Worm (Caenorhabditis elegans) whole organism, young adult: ENCODE results near the gene C27D6.1.

Experiments
- B0019.2 ChIP-seq: fragments of 200-800 bp; sonication (Bioruptor generic); conservative IDR thresholded peaks from 2 replicates; pipeline ENCODE4 v1.3.6; 2022; ENCODE audit warnings: missing genetic modification reagents, missing genetic modification characterization, missing compliant biosample characterization
- B0035.1 ChIP-seq: sonication (generic microtip); optimal IDR thresholded peaks from 2 replicates; lab custom pipeline; 2016; ENCODE audit warnings: missing genetic modification characterization, mild to moderate bottlenecking, missing compliant biosample characterization, missing genotype, missing genetic modification reagents
- D2030.7 ChIP-seq: fragments of 200-800 bp; sonication (Bioruptor generic); IDR thresholded peaks from 2 replicates; pipeline ENCODE4 v1.3.6; 2022; ENCODE audit warnings: missing genetic modification reagents, missing genetic modification characterization, missing compliant biosample characterization
- F37B4.10 ChIP-seq: fragments of 200-800 bp; sonication (Bioruptor generic); IDR thresholded peaks from 2 replicates; pipeline ENCODE4 v1.3.6; 2022; ENCODE audit warnings: missing genetic modification characterization, missing compliant biosample characterization
- T07F8.4 ChIP-seq: sonication (generic microtip); optimal IDR thresholded peaks from 2 replicates; lab custom pipeline; 2016; ENCODE audit warnings: mild to moderate bottlenecking, missing genetic modification characterization, moderate library complexity, missing compliant biosample characterization
- T26A5.8 ChIP-seq: sonication (generic microtip); optimal IDR thresholded peaks from 2 replicates; lab custom pipeline; 2016; ENCODE audit warnings: missing genetic modification characterization, missing compliant biosample characterization
- Y56A3A.18 ChIP-seq: fragments of 200-800 bp; sonication (Bioruptor generic); IDR thresholded peaks from 2 replicates; pipeline ENCODE4 v1.3.6; 2022; ENCODE audit warnings: missing genetic modification reagents, missing genetic modification characterization, missing compliant biosample characterization
- Y95B8A.8 ChIP-seq: fragments of 200-800 bp; sonication (Bioruptor generic); IDR thresholded peaks from 2 replicates; pipeline ENCODE4 v1.3.6; 2022; ENCODE audit warnings: missing genetic modification reagents, missing genetic modification characterization, missing compliant biosample characterization
- attf-3 ChIP-seq: fragments of 200-800 bp; sonication (Bioruptor generic); conservative IDR thresholded peaks from 2 replicates; pipeline ENCODE4 v1.3.6; 2022; ENCODE audit warnings: missing genetic modification reagents, missing genetic modification characterization, missing compliant biosample characterization
- attf-5 ChIP-seq: fragments of 200-800 bp; sonication (Bioruptor generic); optimal IDR thresholded peaks from 2 replicates; lab custom pipeline; 2018; ENCODE audit warnings: mild to moderate bottlenecking, missing genetic modification characterization, missing compliant biosample characterization
- cebp-2 ChIP-seq: fragments of 200-800 bp; sonication (Bioruptor generic); IDR thresholded peaks from 2 replicates; pipeline ENCODE4 v1.3.6; 2022; ENCODE audit warnings: missing genetic modification characterization, missing compliant biosample characterization
- ceh-100 ChIP-seq: fragments of 200-800 bp; sonication (Bioruptor generic); IDR thresholded peaks from 2 replicates; pipeline ENCODE4 v1.3.6; 2022; ENCODE audit warnings: missing genetic modification reagents, missing genetic modification characterization, missing compliant biosample characterization
- ceh-58 ChIP-seq: fragments of 200-800 bp; sonication (Bioruptor generic); IDR thresholded peaks from 2 replicates; pipeline ENCODE4 v1.3.6; 2022; ENCODE audit warnings: missing genetic modification characterization, missing compliant biosample characterization
- die-1 ChIP-seq: sonication (generic microtip); optimal IDR thresholded peaks from 2 replicates; lab custom pipeline; 2016; ENCODE audit warnings: missing genotype, mild to moderate bottlenecking, missing genetic modification characterization, missing compliant biosample characterization
- dpl-1 ChIP-seq: fragments of 150-350 bp; optimal IDR thresholded peaks from 2 replicates; lab custom pipeline; 2014; ENCODE audit warnings: missing biosample characterization, missing genetic modification reagents, missing genetic modification characterization
- efl-1 ChIP-seq: fragments of 150-350 bp; optimal IDR thresholded peaks from 2 replicates; lab custom pipeline; 2014; ENCODE audit warnings: missing biosample characterization, missing genetic modification reagents, missing genetic modification characterization
- egl-44 ChIP-seq: fragments of 200-800 bp; sonication (Bioruptor generic); IDR thresholded peaks from 2 replicates; pipeline ENCODE4 v1.3.6; 2022; ENCODE audit warnings: missing genetic modification reagents, missing genetic modification characterization, missing compliant biosample characterization
- egrh-3 ChIP-seq: fragments of 200-800 bp; sonication (Bioruptor generic); IDR thresholded peaks from 2 replicates; pipeline ENCODE4 v1.3.6; 2022; ENCODE audit warnings: missing genetic modification reagents, missing genetic modification characterization, missing compliant biosample characterization
- ekl-4 ChIP-seq: fragments of 200-800 bp; sonication (Bioruptor generic); IDR thresholded peaks from 2 replicates; pipeline ENCODE4 v1.3.6; 2022; ENCODE audit warnings: missing genetic modification reagents, missing genetic modification characterization, missing compliant biosample characterization
- ets-4 ChIP-seq: fragments of 200-800 bp; sonication (Bioruptor generic); optimal IDR thresholded peaks from 2 replicates; lab custom pipeline; 2018; ENCODE audit warnings: mild to moderate bottlenecking, missing genetic modification characterization, missing compliant biosample characterization
- him-1 ChIP-seq: sonication (generic microtip); optimal IDR thresholded peaks from 2 replicates; lab custom pipeline; 2016; ENCODE audit warnings: missing genotype, missing genetic modification reagents, missing genetic modification characterization, missing compliant biosample characterization
- hlh-26 ChIP-seq: fragments of 200-800 bp; sonication (Bioruptor generic); conservative IDR thresholded peaks from 2 replicates; pipeline ENCODE4 v1.3.6; 2022; ENCODE audit warnings: missing genetic modification reagents, missing genetic modification characterization, missing compliant biosample characterization
- let-607 ChIP-seq, 2 experiments: fragments of 200-800 bp in 1 of 2; sonication (Bioruptor generic) in 1 of 2; sonication (generic microtip) in 1 of 2; optimal IDR thresholded peaks; 2 replicates each; lab custom pipeline; 2016 to 2018; ENCODE audit warnings: mild to moderate bottlenecking in 2 of 2, missing compliant biosample characterization in 2 of 2, missing genetic modification characterization in 2 of 2, moderate library complexity in 2 of 2, missing genotype in 1 of 2
- lin-26 ChIP-seq: fragments of 200-800 bp; sonication (Bioruptor generic); IDR thresholded peaks from 2 replicates; pipeline ENCODE4 v1.3.6; 2022; ENCODE audit warnings: missing genetic modification reagents, missing genetic modification characterization, missing compliant biosample characterization
- lin-35 ChIP-seq, 3 experiments: fragments of 150-350 bp in 2 of 3; sonication (generic microtip) in 1 of 3; optimal IDR thresholded peaks; 2 replicates each; lab custom pipeline; 2014 to 2018; ENCODE audit warnings: missing biosample characterization in 3 of 3, missing genetic modification characterization in 3 of 3, missing genetic modification reagents in 3 of 3
- lin-40 ChIP-seq: sonication (generic microtip); optimal IDR thresholded peaks from 2 replicates; lab custom pipeline; 2016; ENCODE audit warnings: missing genetic modification characterization, mild to moderate bottlenecking, missing compliant biosample characterization, missing genotype, missing genetic modification reagents
- lin-54 ChIP-seq: fragments of 200-800 bp; sonication (Bioruptor generic); optimal IDR thresholded peaks from 2 replicates; lab custom pipeline; 2018; ENCODE audit warnings: mild to moderate bottlenecking, missing genetic modification characterization, missing compliant biosample characterization
- lsl-1 ChIP-seq: fragments of 200-800 bp; sonication (Bioruptor generic); optimal IDR thresholded peaks from 2 replicates; lab custom pipeline; 2018; ENCODE audit warnings: mild to moderate bottlenecking, missing genetic modification characterization, moderate library complexity, missing compliant biosample characterization
- lsy-27 ChIP-seq: sonication (generic microtip); optimal IDR thresholded peaks from 2 replicates; lab custom pipeline; 2017; ENCODE audit warnings: missing genetic modification characterization, mild to moderate bottlenecking, missing compliant biosample characterization, antibody characterized with exemption, missing genotype, borderline replicate concordance; ENCODE audit not compliant: insufficient read depth
- mel-28 ChIP-seq: sonication (generic microtip); optimal IDR thresholded peaks from 2 replicates; lab custom pipeline; 2016; ENCODE audit warnings: borderline replicate concordance, mild to moderate bottlenecking, missing genetic modification characterization, missing compliant biosample characterization
- nhr-120 ChIP-seq: fragments of 200-800 bp; sonication (Bioruptor generic); IDR thresholded peaks from 2 replicates; pipeline ENCODE4 v1.3.6; 2022; ENCODE audit warnings: missing genetic modification characterization, missing compliant biosample characterization
- nhr-27 ChIP-seq: fragments of 200-800 bp; sonication (Bioruptor generic); optimal IDR thresholded peaks from 2 replicates; lab custom pipeline; 2018; ENCODE audit warnings: mild to moderate bottlenecking, missing genetic modification characterization, moderate library complexity, missing compliant biosample characterization
- rcor-1 ChIP-seq: fragments of 200-800 bp; sonication (Bioruptor generic); IDR thresholded peaks from 2 replicates; pipeline ENCODE4 v1.3.6; 2022; ENCODE audit warnings: missing genetic modification reagents, missing genetic modification characterization, missing compliant biosample characterization
- rpc-1 ChIP-seq, 2 experiments: fragments of 150-350 bp in 1 of 2; sonication (generic microtip) in 1 of 2; optimal IDR thresholded peaks; 2 replicates each; lab custom pipeline; 2014 to 2018; ENCODE audit warnings: missing biosample characterization in 1 of 2, missing genetic modification characterization in 1 of 2, missing genetic modification reagents in 1 of 2, missing genotype in 1 of 2
- somi-1 ChIP-seq: fragments of 200-800 bp; sonication (Bioruptor generic); optimal IDR thresholded peaks from 2 replicates; lab custom pipeline; 2018; ENCODE audit warnings: mild to moderate bottlenecking, missing genetic modification characterization, missing compliant biosample characterization
- tlf-1 ChIP-seq: fragments of 200-800 bp; sonication (Bioruptor generic); optimal IDR thresholded peaks from 2 replicates; lab custom pipeline; 2018; ENCODE audit warnings: mild to moderate bottlenecking, missing genetic modification characterization, missing compliant biosample characterization
- zfh-2 ChIP-seq: fragments of 200-800 bp; sonication (Bioruptor generic); conservative IDR thresholded peaks from 2 replicates; pipeline ENCODE4 v1.3.6; 2022; ENCODE audit warnings: missing genetic modification reagents, missing genetic modification characterization, missing compliant biosample characterization
- ztf-22 ChIP-seq: fragments of 200-800 bp; sonication (Bioruptor generic); optimal IDR thresholded peaks from 2 replicates; lab custom pipeline; 2018; ENCODE audit warnings: mild to moderate bottlenecking, missing genetic modification characterization, moderate library complexity, missing compliant biosample characterization
- ztf-3 ChIP-seq: fragments of 200-800 bp; sonication (Bioruptor generic); optimal IDR thresholded peaks from 2 replicates; lab custom pipeline; 2018; ENCODE audit warnings: mild to moderate bottlenecking, missing genetic modification characterization, missing compliant biosample characterization

C27D6.1 gene

DNA sequence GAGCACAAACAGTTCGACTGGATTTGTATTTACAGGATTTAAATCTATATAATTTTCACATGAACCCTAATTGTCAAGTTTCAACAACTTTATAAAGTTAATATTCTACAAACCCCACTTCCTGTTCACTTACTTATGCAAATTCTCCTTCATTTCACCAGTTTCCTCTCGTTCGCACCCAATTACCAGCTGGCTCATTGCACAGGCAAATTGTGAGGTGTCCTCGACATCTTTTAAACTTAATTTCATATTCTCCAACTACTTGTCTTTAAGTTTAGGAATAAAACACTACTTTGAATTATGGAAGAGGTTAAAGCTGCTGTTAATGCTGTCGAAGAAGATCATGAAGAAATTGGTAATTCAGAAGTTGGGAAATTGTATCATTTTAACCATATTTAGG, at the start of gene C27D6.1:
TSS of gene C27D6.1 (plus strand) at position 301 of the 400 bp plus-strand sequence.
- TF ChIP-seq B0019.2 (GFP tag; lab: Robert Waterston, UW) (no peak), cebp-2 (GFP tag; lab: Robert Waterston, UW) (no peak), hlh-26 (GFP tag; lab: Robert Waterston, UW) (no peak), attf-3 (GFP tag; lab: Robert Waterston, UW) (no peak), tlf-1 (no peak), attf-5 (GFP tag; lab: Kevin White, UChicago) (no peak), lin-35 (GFP tag; optimal IDR thresholded peaks at IDR 0.05; lab: Kevin White, UChicago) (no peak), lin-54 (GFP tag; lab: Kevin White, UChicago) (no peak), lsy-27 (tag; lab: Kevin White, UChicago) (no peak), efl-1 (GFP tag; lab: Kevin White, UChicago) (no peak), die-1 (tag; lab: Kevin White, UChicago) (no peak), mel-28 (tag; lab: Kevin White, UChicago) (no peak), ceh-58 (GFP tag; lab: Robert Waterston, UW) (no peak), ceh-100 (GFP tag; lab: Robert Waterston, UW) (no peak), ekl-4 (no peak), D2030.7 (no peak)

ce11 chrII:5130081-5130480, 42.5 kb upstream of the C27D6.1 start, which contains the start of gene lgc-56:
Gene lgc-56 (plus strand): TSS chrII:5130381.
- no peak for TF ChIP-seq dpl-1
- no peak for TF ChIP-seq nhr-120 (GFP tag; lab: Robert Waterston, UW)
- no peak for TF ChIP-seq lsy-27 (tag; lab: Kevin White, UChicago)
- no peak for TF ChIP-seq lin-26
- no peak for TF ChIP-seq Y95B8A.8 (GFP tag; lab: Robert Waterston, UW)
- no peak for TF ChIP-seq Y56A3A.18 (GFP tag; lab: Robert Waterston, UW)
- no peak for TF ChIP-seq F37B4.10 (GFP tag; lab: Robert Waterston, UW)
- TF ChIP-seq T26A5.8 (tag; lab: Kevin White, UChicago): no peak
- TF ChIP-seq D2030.7: no peak
- no peak for TF ChIP-seq T07F8.4 (tag; lab: Kevin White, UChicago)
- no peak for TF ChIP-seq egl-44 (GFP tag; lab: Robert Waterston, UW)
- no peak for TF ChIP-seq B0035.1 (tag; lab: Kevin White, UChicago)

DNA sequence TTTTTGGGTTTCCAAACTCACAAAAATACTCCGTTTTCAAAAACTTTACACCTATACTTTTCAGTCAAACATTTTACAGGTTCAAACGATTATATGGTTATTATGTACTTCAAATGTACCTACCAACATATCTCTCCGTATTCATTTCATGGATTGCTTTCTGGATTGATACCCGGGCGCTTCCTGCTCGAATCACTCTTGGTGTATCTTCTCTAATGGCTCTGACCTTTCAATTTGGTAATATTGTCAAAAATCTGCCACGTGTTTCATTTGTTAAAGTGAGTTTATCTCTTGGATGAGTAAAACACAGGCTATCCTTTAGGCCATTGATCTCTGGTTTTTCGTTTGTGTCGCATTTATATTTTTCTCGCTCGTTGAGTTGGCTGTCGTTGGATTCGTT, 40.8 kb upstream of the C27D6.1 start:
- TF ChIP-seq mel-28 (tag; lab: Kevin White, UChicago): no peak
- no peak for TF ChIP-seq somi-1
- no peak for TF ChIP-seq let-607 (tag; optimal IDR thresholded peaks at IDR 0.05; lab: Kevin White, UChicago)
- no peak for TF ChIP-seq lsl-1 (GFP tag; lab: Kevin White, UChicago)
- no peak for TF ChIP-seq nhr-27
- no peak for TF ChIP-seq hlh-26 (GFP tag; lab: Robert Waterston, UW)
- TF ChIP-seq egrh-3 (GFP tag; lab: Robert Waterston, UW): no peak
- TF ChIP-seq efl-1 (GFP tag; lab: Kevin White, UChicago): no peak
- TF ChIP-seq ztf-22 (GFP tag; lab: Kevin White, UChicago): no peak
- no peak for TF ChIP-seq attf-3 (GFP tag; lab: Robert Waterston, UW)
- no peak for TF ChIP-seq rpc-1 (optimal IDR thresholded peaks at IDR 0.05; lab: Kevin White, UChicago)
- TF ChIP-seq rpc-1 (tag; optimal IDR thresholded peaks at IDR 0.05; lab: Kevin White, UChicago): no peak
- TF ChIP-seq lin-40 (tag; lab: Kevin White, UChicago): no peak
- TF ChIP-seq ets-4: no peak
- TF ChIP-seq zfh-2: no peak
- TF ChIP-seq ztf-3: no peak
- no peak for TF ChIP-seq him-1 (tag; lab: Kevin White, UChicago)
- TF ChIP-seq tlf-1: no peak
- no peak for TF ChIP-seq lsy-27 (tag; lab: Kevin White, UChicago)
- no peak for TF ChIP-seq rcor-1 (GFP tag; lab: Robert Waterston, UW)
- TF ChIP-seq lin-26: no peak
- TF ChIP-seq, all 124 proteins: peak for 0
